Worm (Caenorhabditis elegans) whole organism, L1 larva: ENCODE data around the gene T05A8.1.

Source experiments
- ceh-90 ChIP-seq: sonication (generic microtip); optimal IDR thresholded peaks from 2 replicates; lab custom pipeline; 2016; ENCODE audit warnings: missing genetic modification characterization, missing compliant biosample characterization
- efl-1 ChIP-seq, 4 experiments: fragments of 150-350 bp; optimal IDR thresholded peaks in 3 of 4; peaks in 1 of 4; 1 replicate in 1 of 4; 2 replicates in 3 of 4; lab custom pipeline; 2014; ENCODE audit warnings: missing biosample characterization in 2 of 4, missing genetic modification characterization in 2 of 4, missing genetic modification reagents in 2 of 4
- fkh-8 ChIP-seq: sonication (generic microtip); optimal IDR thresholded peaks from 2 replicates; lab custom pipeline; 2016; ENCODE audit warnings: mild to moderate bottlenecking, missing genetic modification characterization, missing compliant biosample characterization
- nhr-12 ChIP-seq: sonication (generic microtip); optimal IDR thresholded peaks from 2 replicates; lab custom pipeline; 2017; ENCODE audit warnings: missing biosample characterization, missing genetic modification characterization
- nhr-20 ChIP-seq: sonication (generic microtip); optimal IDR thresholded peaks from 2 replicates; lab custom pipeline; 2016; ENCODE audit warnings: mild to moderate bottlenecking, missing genetic modification characterization, missing compliant biosample characterization
- nhr-85 ChIP-seq: sonication (generic microtip); peaks from one replicate; lab custom pipeline; 2016; ENCODE audit warnings: missing genetic modification characterization, inconsistent platforms, missing compliant biosample characterization

The T05A8.1 gene

DNA sequence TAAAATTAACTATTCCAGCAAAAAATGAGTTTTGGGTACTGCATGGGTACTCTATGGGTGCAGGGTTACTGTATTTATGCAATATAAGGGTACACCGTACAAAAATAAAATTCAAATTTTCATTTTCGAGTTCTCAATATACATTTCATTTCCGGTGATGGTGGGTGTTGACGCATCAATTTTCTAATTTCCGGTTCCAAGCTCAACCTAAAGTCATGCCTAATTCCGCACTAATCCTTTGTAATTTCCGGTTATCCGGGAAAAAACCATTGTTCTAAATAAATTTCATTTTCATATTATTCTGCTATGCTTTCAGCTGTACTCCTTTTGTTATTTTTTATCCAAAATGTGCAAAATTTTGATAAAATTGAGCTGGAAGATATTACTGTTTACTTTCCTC, 50.5 kb downstream of the T05A8.1 start, which contains the start of gene gcy-21:
gcy-21 (plus strand) TSS at position 301 of the 400 bp plus-strand sequence.
- TF ChIP-seq fkh-8 (tag; lab: Kevin White, UChicago) (peak; percentile 7), efl-1 (optimal IDR thresholded peaks at IDR 0.05; lab: Kevin White, UChicago) (no peak), efl-1 (GFP tag; optimal IDR thresholded peaks at IDR 0.05 in 1 of 2; lab: Kevin White, UChicago) (peak in 1 of 2 experiments; percentile 13), nhr-20 (tag; lab: Kevin White, UChicago) (no peak), nhr-12 (tag; lab: Kevin White, UChicago) (no peak), ceh-90 (no peak), nhr-85 (tag; lab: Kevin White, UChicago) (no peak)
